Worm (Caenorhabditis elegans): ENCODE data around the gene F17C8.7.

The F17C8.7 gene

DNA sequence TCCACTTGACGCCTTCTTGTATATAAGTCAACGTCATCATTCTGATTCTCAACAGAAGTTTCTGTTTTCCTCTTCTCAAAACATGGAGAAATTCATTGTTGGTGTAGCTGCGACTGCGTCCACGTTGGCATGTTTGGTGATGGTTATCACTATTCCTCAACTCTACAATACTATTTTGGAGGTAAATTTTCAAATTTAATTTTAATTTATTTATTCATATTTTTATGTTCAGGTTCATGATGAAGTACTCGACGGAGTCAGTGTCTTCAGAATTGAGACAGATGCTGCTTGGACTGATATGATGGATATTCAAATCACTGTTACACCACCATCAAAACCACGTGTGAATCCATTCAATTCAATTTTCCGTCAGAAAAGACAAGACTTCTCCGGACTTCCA is 12.6 kb downstream of the F17C8.7 start, which contains the start of gene col-89:
col-89 (plus strand) TSS at position 19 of the 400 bp plus-strand sequence.
- TF ChIP-seq unc-62 (GFP tag; optimal IDR thresholded peaks at IDR 0.05 in 1 of 2) (peak in 1 of 2 experiments; percentile 94), unc-62 (tag; optimal IDR thresholded peaks at IDR 0.05) (no peak), Y75B8A.6 (GFP tag; IDR thresholded peaks at IDR 0.05) (no peak)

- TF ChIP-seq unc-62 (GFP tag; optimal IDR thresholded peaks at IDR 0.05 in 1 of 2) = peak in 1 of 2 experiments; percentile 73
- TF ChIP-seq unc-62 (tag; optimal IDR thresholded peaks at IDR 0.05) = no peak
- TF ChIP-seq aly-2 (tag; optimal IDR thresholded peaks at IDR 0.05) = no peak
- no peak for TF ChIP-seq T26A8.4 (GFP tag; IDR thresholded peaks at IDR 0.05)
- TF ChIP-seq gei-8 (GFP tag; optimal IDR thresholded peaks at IDR 0.05) = no peak
- TF ChIP-seq madf-5 (GFP tag; IDR thresholded peaks at IDR 0.05) = no peak
- TF ChIP-seq set-16 (GFP tag; IDR thresholded peaks at IDR 0.05) = peak; percentile 96
- TF ChIP-seq nhr-28 (tag; optimal IDR thresholded peaks at IDR 0.05) = no peak
These were observed 13.1 kb downstream of the F17C8.7 start for ce11 chrIII:4748666-4749065.

DNA sequence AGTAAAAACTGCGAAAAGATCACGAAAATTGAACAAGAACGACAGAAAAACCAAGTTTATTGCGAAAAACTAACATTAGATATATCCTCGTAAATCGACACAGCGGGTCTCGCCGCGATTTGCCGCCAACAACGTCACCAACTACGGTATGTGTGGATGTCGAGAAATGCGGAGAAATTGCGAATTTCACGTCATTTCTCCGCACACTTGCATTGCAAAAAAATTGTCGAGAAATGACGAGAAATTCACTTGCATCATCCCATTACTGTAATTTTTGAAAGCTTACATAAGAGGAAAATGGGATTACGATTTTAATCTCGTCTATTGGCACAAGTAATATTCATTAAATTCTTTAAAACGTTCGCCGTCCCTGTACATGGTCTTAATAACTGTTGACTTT is 17.0 kb downstream of the F17C8.7 start:
- TF ChIP-seq nhr-42 (GFP tag; IDR thresholded peaks at IDR 0.05) = 0 out of 2 replicates have a peak, but pooled peaks have one; percentile 19
- peak; percentile 82 for TF ChIP-seq ceh-20 (GFP tag; IDR thresholded peaks at IDR 0.05)
- TF ChIP-seq dmd-6 (GFP tag; IDR thresholded peaks at IDR 0.05) = peak; percentile 35
- TF ChIP-seq Y48G9A.11 (GFP tag; IDR thresholded peaks at IDR 0.05) = 0 out of 2 replicates have a peak, but pooled peaks have one; percentile 32
- peak; percentile 65 for TF ChIP-seq arid-1 (GFP tag; conservative IDR thresholded peaks at IDR 0.05)
- peak in 1 of 2 experiments; percentile 38 for TF ChIP-seq lsy-2 (tag; optimal IDR thresholded peaks at IDR 0.05)
- TF ChIP-seq ctbp-1 (GFP tag; IDR thresholded peaks at IDR 0.05) = peak; percentile 67
- TF ChIP-seq lin-38 (GFP tag; IDR thresholded peaks at IDR 0.05) = peak; percentile 84
- TF ChIP-seq hmg-1.1 (GFP tag; IDR thresholded peaks at IDR 0.05) = peak; percentile 75
- TF ChIP-seq mdt-29 (GFP tag; IDR thresholded peaks at IDR 0.05) = 0 out of 2 replicates have a peak, but pooled peaks have one; percentile 8
- TF ChIP-seq snpc-1.2 (GFP tag; IDR thresholded peaks at IDR 0.05) = 0 out of 2 replicates have a peak, but pooled peaks have one; percentile 39
- TF ChIP-seq T26A8.4 (GFP tag; IDR thresholded peaks at IDR 0.05) = peak; percentile 77
- peak; percentile 82 for TF ChIP-seq lin-29 (GFP tag; IDR thresholded peaks at IDR 0.05)
- TF ChIP-seq zfp-3 (GFP tag; conservative IDR thresholded peaks at IDR 0.05) = 0 out of 2 replicates have a peak, but pooled peaks have one; percentile 60

DNA sequence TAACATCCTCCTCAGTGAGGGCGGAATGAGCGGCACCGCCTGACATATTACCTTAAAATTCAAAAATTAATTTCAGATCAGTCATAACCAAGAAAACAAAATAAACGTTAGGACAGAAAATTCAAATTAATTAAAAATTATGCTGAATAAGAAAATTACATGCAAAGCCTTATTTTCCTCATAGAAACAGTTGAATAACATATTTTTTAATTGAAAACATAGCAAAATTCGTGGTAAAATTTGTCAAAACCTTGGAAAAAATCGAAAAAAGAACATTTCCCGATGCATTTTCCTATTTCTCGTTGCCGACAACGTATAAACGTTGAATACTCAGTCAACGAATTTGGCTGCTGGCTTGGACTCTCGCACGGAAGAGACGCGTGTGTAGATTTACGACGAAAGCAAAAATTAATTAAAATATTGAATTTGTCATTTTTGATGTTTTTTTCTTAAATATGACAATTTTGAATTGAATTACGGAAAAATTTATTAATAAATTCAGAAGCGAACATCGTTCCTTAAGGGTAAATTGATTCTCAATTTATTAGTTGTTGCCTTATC is 18.5 kb downstream of the F17C8.7 start, which contains the start of the genes rps-0 and rbg-3:
rps-0 (minus strand) TSS at position 51 of the 561 bp plus-strand sequence.
rbg-3 (plus strand) TSS at position 424 of the 561 bp plus-strand sequence.
- TF ChIP-seq ztf-7 (tag; optimal IDR thresholded peaks at IDR 0.05) (peak; percentile 89), nhr-41 (GFP tag; IDR thresholded peaks at IDR 0.05) (no peak), D1046.2 (GFP tag; IDR thresholded peaks at IDR 0.05) (no peak), mxl-3 (GFP tag; optimal IDR thresholded peaks at IDR 0.05) (peak; percentile 31), zip-2 (tag; optimal IDR thresholded peaks at IDR 0.05) (peak; percentile 34), php-3 (GFP tag; IDR thresholded peaks at IDR 0.05) (no peak), madf-5 (GFP tag; IDR thresholded peaks at IDR 0.05) (no peak), ces-1 (GFP tag; optimal IDR thresholded peaks at IDR 0.05) (peak; percentile 68), aha-1 (tag) (peak; percentile 99), daf-8 (GFP tag; IDR thresholded peaks at IDR 0.05) (no peak), nhr-28 (tag; optimal IDR thresholded peaks at IDR 0.05) (peak; percentile 83), lin-13 (GFP tag; optimal IDR thresholded peaks at IDR 0.05) (peak; percentile 84), daf-16 (GFP tag; optimal IDR thresholded peaks at IDR 0.05) (peak in 1 of 2 experiments; percentile 33), daf-16 (tag; optimal IDR thresholded peaks at IDR 0.05) (peak; percentile 64), unc-39 (tag; optimal IDR thresholded peaks at IDR 0.05) (no peak), lin-1 (GFP tag; IDR thresholded peaks at IDR 0.05) (no peak), fkh-10 (GFP tag; optimal IDR thresholded peaks at IDR 0.05) (peak; percentile 88), dpl-1 (GFP tag; optimal IDR thresholded peaks at IDR 0.05) (peak; percentile 93), ceh-32 (tag; optimal IDR thresholded peaks at IDR 0.05; ENCODE audit: poor library complexity) (no peak), Y75B8A.6 (GFP tag; IDR thresholded peaks at IDR 0.05) (no peak), lsy-2 (tag; optimal IDR thresholded peaks at IDR 0.05) (peak; percentile 84 to 98), nhr-237 (tag; optimal IDR thresholded peaks at IDR 0.05) (no peak), dmd-8 (GFP tag; IDR thresholded peaks at IDR 0.05) (no peak), lim-7 (GFP tag; IDR thresholded peaks at IDR 0.05) (no peak), egl-43 (GFP tag; IDR thresholded peaks at IDR 0.05) (no peak), gei-8 (GFP tag; optimal IDR thresholded peaks at IDR 0.05) (no peak), tra-1 (GFP tag; IDR thresholded peaks at IDR 0.05) (no peak), mdt-29 (GFP tag; IDR thresholded peaks at IDR 0.05) (no peak), madf-9 (GFP tag; conservative IDR thresholded peaks at IDR 0.05) (no peak)
